Fruit fly (Drosophila melanogaster) whole organism, pupa: ENCODE results near the gene CG17593.
A peak's percentile ranks its signal among the peaks of the same experiment; 100 is the strongest.

Experiments
- CG10348 ChIP-seq: fragments of 200-800 bp; sonication (Bioruptor generic); IDR thresholded peaks from 2 replicates; pipeline ENCODE4 v1.3.6; 2022; ENCODE audit warnings: missing biosample characterization, missing genetic modification characterization
- CG12605 ChIP-seq: fragments of 200-800 bp; sonication (Bioruptor generic); IDR thresholded peaks from 2 replicates; pipeline ENCODE4 v1.3.6; 2022; ENCODE audit warnings: missing biosample characterization, missing genetic modification characterization
- CG13204 ChIP-seq: fragments of 200-800 bp; sonication (Bioruptor generic); optimal IDR thresholded peaks from 2 replicates; lab custom pipeline; 2018; ENCODE audit warnings: missing biosample characterization, mild to moderate bottlenecking, missing genetic modification characterization, moderate library complexity
- CG14655 ChIP-seq: fragments of 200-800 bp; sonication (Bioruptor generic); optimal IDR thresholded peaks from 3 replicates; lab custom pipeline; 2017; ENCODE audit warnings: mild to moderate bottlenecking, missing biosample characterization, missing genetic modification reagents, missing genetic modification characterization
- CG15710 ChIP-seq: fragments of 200-800 bp; sonication (Bioruptor generic); optimal IDR thresholded peaks from 2 replicates; lab custom pipeline; 2018; ENCODE audit warnings: missing biosample characterization, mild to moderate bottlenecking, missing genetic modification characterization, moderate library complexity
- CG17806 ChIP-seq: fragments of 200-800 bp; sonication (Bioruptor generic); optimal IDR thresholded peaks from 2 replicates; lab custom pipeline; 2018; ENCODE audit warnings: missing biosample characterization, mild to moderate bottlenecking, missing genetic modification characterization, moderate library complexity
- CG32121 ChIP-seq: fragments of 200-800 bp; sonication (Bioruptor generic); IDR thresholded peaks from 2 replicates; pipeline ENCODE4 v1.3.6; 2022; ENCODE audit warnings: missing biosample characterization, missing genetic modification characterization
- CG34367 ChIP-seq: fragments of 200-800 bp; sonication (Bioruptor generic); optimal IDR thresholded peaks from 2 replicates; lab custom pipeline; 2018; ENCODE audit warnings: missing biosample characterization, mild to moderate bottlenecking, missing genetic modification characterization
- CG4496 ChIP-seq: fragments of 200-800 bp; sonication (Bioruptor generic); IDR thresholded peaks from 3 replicates; pipeline ENCODE4 v1.3.6; 2022; ENCODE audit warnings: missing biosample characterization, missing genetic modification characterization
- CG8159 ChIP-seq: fragments of 200-800 bp; sonication (Bioruptor generic); optimal IDR thresholded peaks from 3 replicates; lab custom pipeline; 2018; ENCODE audit warnings: missing biosample characterization, mild to moderate bottlenecking, missing genetic modification characterization, moderate library complexity
- CG8301 ChIP-seq: fragments of 200-800 bp; sonication (Bioruptor generic); optimal IDR thresholded peaks from 2 replicates; lab custom pipeline; 2018; ENCODE audit warnings: missing biosample characterization, mild to moderate bottlenecking, missing genetic modification characterization
- CG9948 ChIP-seq: fragments of 200-800 bp; sonication (Bioruptor generic); optimal IDR thresholded peaks from 2 replicates; lab custom pipeline; 2018; ENCODE audit warnings: missing biosample characterization, mild to moderate bottlenecking, missing genetic modification characterization, moderate library complexity
- D1 ChIP-seq: fragments of 200-800 bp; sonication (Bioruptor generic); optimal IDR thresholded peaks from 2 replicates; lab custom pipeline; 2018; ENCODE audit warnings: missing biosample characterization, mild to moderate bottlenecking, missing genetic modification characterization, moderate library complexity
- EcR ChIP-seq: fragments of 200-800 bp; sonication (Bioruptor generic); optimal IDR thresholded peaks from 3 replicates; lab custom pipeline; 2019; ENCODE audit warnings: missing biosample characterization, missing genetic modification characterization, mild to moderate bottlenecking, moderate library complexity, missing genetic modification reagents
- Ets98B ChIP-seq: fragments of 200-800 bp; sonication (Bioruptor generic); IDR thresholded peaks from 2 replicates; pipeline ENCODE4 v1.3.6; 2022; ENCODE audit warnings: missing biosample characterization, missing genetic modification characterization
- Pif1A ChIP-seq: fragments of 200-800 bp; sonication (Bioruptor generic); optimal IDR thresholded peaks from 3 replicates; lab custom pipeline; 2016; ENCODE audit warnings: missing biosample characterization, missing genetic modification characterization
- Pif1B ChIP-seq: fragments of 200-800 bp; sonication (Bioruptor generic); optimal IDR thresholded peaks from 3 replicates; lab custom pipeline; 2016; ENCODE audit warnings: missing biosample characterization, missing genetic modification characterization
- Snoo ChIP-seq: fragments of 200-800 bp; sonication (Bioruptor generic); optimal IDR thresholded peaks from 3 replicates; lab custom pipeline; 2017; ENCODE audit warnings: missing biosample characterization, mild to moderate bottlenecking, missing genetic modification characterization, inconsistent platforms
- fd96Ca ChIP-seq: fragments of 200-800 bp; sonication (Bioruptor generic); IDR thresholded peaks from 3 replicates; pipeline ENCODE4 v1.3.6; 2022; ENCODE audit warnings: missing biosample characterization, missing genetic modification characterization
- gl ChIP-seq: fragments of 200-800 bp; sonication (Bioruptor generic); optimal IDR thresholded peaks from 2 replicates; lab custom pipeline; 2018; ENCODE audit warnings: missing biosample characterization, mild to moderate bottlenecking, missing genetic modification characterization
- rn ChIP-seq: fragments of 200-800 bp; sonication (Bioruptor generic); IDR thresholded peaks from 2 replicates; pipeline ENCODE4 v1.3.6; 2022; ENCODE audit warnings: missing biosample characterization, missing genetic modification characterization

The CG17593 gene

dm6 chr2L:3564556-3564955, 49.9 kb downstream of the CG17593 start:
- TF ChIP-seq rn (GFP tag; lab: Robert Waterston, UW): no peak
- TF ChIP-seq CG13204 (GFP tag; lab: Kevin White, UChicago): peak; percentile 2

dm6 chr2L:3566532-3566931, 51.9 kb downstream of the CG17593 start:
- peak; percentile 54 for TF ChIP-seq CG15710 (tag; lab: Kevin White, UChicago)
- TF ChIP-seq Ets98B: 0 out of 2 replicates have a peak, but pooled peaks have one; percentile 23
- TF ChIP-seq CG10348 (GFP tag; lab: Robert Waterston, UW): no peak
- no peak for TF ChIP-seq CG32121
- peak; percentile 49 for TF ChIP-seq CG34367 (tag; lab: Kevin White, UChicago)
- TF ChIP-seq CG14655 (GFP tag; lab: Kevin White, UChicago): peak; percentile 79
- TF ChIP-seq CG12605 (GFP tag; lab: Robert Waterston, UW): 0 out of 2 replicates have a peak, but pooled peaks have one; percentile 14
- peak; percentile 67; the same call in 2 of the 3 replicates for TF ChIP-seq fd96Ca (GFP tag; lab: Robert Waterston, UW)
- TF ChIP-seq EcR (GFP tag; lab: Kevin White, UChicago): no peak
- TF ChIP-seq D1: no peak
- peak; percentile 62 for TF ChIP-seq CG9948 (tag; lab: Kevin White, UChicago)
- TF ChIP-seq CG13204 (GFP tag; lab: Kevin White, UChicago): no peak
- TF ChIP-seq CG8159 (tag; lab: Kevin White, UChicago): peak; percentile 61
- TF ChIP-seq Snoo: peak; percentile 44
- no peak; the same call in 2 of the 3 replicates for TF ChIP-seq CG4496 (GFP tag; lab: Robert Waterston, UW)
- peak; percentile 61 for TF ChIP-seq CG17806 (tag; lab: Kevin White, UChicago)
- no peak for TF ChIP-seq Pif1B
- TF ChIP-seq gl (tag; lab: Kevin White, UChicago): no peak
- TF ChIP-seq rn (GFP tag; lab: Robert Waterston, UW): 0 out of 2 replicates have a peak, but pooled peaks have one; percentile 27
- peak; percentile 60 for TF ChIP-seq CG8301 (tag; lab: Kevin White, UChicago)
- TF ChIP-seq Pif1A (GFP tag; lab: Kevin White, UChicago): peak; percentile 60
